Worm (Caenorhabditis elegans) whole organism, dauer: Measurements from ENCODE around the gene F41B4.1.
"Not testable (repeated sequence)": the region's sequence is repeated elsewhere in the genome, so short reads cannot be mapped to it uniquely, and the experiment has no call there.

Experiments used
- unc-62 ChIP-seq: sonication (generic microtip); optimal IDR thresholded peaks from 2 replicates; lab custom pipeline; 2017; ENCODE audit warnings: missing biosample characterization, missing genetic modification reagents, missing genetic modification characterization

Gene F41B4.1

DNA sequence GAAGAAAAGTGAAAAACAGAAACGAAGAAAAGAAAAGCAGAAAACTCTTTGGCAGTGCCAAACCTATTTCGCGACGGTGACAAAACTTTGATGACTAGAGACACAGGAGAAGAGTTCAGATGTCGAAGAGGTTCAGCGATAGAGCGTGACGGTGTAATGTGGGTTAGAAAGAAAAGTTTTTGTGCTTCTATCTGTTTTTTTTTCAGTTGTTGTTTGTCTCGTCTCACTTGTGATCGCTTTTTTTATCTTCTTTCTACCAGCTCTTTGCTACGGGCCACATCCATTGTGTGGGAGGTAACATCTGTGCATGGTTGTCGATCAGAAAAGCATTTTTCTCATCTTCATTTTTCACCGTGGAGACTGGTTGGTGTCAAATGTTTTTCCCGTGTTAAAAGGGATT lies at the start of gene F41B4.1:
TSS of gene F41B4.1 (minus strand) at position 23 of the 400 bp plus-strand sequence.
- no peak for TF ChIP-seq unc-62 (GFP tag; lab: Kevin White, UChicago)

DNA sequence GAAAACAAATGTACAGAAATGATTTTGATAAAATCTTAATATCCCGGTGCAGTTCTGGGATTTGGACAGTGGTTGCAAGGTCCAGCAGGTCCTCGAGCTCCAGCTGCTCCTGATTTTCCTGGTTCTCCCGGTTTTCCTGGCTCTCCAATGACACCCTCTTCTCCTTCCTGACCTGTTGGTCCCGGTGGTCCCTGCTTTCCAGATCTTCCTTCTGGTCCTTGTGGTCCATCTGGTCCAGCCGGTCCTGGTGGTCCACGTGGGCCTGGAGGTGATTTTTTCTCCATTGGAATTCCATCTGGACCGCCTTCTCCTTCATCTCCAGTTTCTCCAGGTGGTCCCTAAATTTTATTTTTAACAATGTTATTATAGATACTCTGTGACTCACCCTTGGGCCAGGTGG lies 49.6 kb upstream of the F41B4.1 start:
- TF ChIP-seq unc-62 (GFP tag; lab: Kevin White, UChicago): no peak

DNA sequence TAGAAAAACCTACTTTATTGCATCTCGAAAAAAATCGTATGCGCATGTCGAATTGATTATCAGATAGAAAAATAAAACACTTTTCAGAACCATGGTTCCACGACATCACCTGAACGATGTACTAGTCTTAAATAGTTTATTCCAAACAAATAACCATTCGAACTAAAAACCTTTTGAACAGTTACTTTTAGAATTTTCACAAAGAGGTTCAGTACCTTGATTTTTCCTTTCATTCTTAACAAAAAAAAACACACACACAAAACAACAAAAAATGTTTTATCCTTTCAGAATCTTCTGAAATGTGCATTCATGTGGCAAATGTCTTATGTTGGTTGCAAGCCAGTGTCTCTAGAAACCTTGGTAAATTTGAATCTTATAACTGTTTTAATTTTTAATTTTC lies 49.1 kb upstream of the F41B4.1 start, which contains the start of gene F41C6.4:
TSS of gene F41C6.4 (minus strand) at position 101 of the 400 bp plus-strand sequence.
- TF ChIP-seq unc-62 (GFP tag; lab: Kevin White, UChicago): no peak

DNA sequence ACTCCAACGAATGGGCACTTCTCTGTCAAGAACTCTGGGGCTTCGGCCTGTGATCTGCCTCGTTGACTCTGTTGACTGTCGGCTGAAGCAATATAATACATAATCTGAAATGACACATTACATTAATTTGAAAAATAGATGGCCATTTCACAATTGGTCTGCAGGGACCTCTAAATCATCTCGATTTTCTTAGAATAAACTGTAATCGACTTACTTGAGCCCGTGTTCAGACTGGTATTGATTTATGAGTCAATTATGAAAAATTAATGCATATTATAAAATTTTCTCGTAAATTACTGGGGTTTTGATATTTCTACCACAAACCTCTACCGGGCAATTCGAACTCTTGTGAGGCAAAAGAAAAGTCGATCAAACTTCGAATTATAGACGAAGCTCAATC lies 43.0 kb upstream of the F41B4.1 start, which contains the start of gene C53B7.6:
TSS of gene C53B7.6 (minus strand) at position 101 of the 400 bp plus-strand sequence.
- not testable (repeated sequence) for TF ChIP-seq unc-62 (GFP tag; lab: Kevin White, UChicago)

DNA sequence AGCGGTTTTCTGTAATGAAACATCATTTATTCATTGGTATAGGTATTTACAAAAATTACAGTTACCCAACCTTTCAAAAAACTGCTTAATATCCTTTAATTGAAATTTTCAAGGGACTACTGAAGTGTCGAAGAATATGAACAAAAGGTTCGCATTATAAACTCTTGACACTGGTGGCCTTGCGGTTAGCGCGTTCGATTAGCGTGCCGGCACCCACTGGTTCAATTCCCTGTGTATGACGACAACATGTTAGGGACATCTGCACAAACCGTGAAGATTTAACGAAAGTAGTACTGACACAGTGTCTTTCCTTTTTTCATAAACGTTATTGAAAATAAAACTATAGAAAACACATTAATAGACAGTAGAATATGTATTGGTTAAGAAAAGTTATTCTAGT lies 42.0 kb upstream of the F41B4.1 start:
- no peak for TF ChIP-seq unc-62 (GFP tag; lab: Kevin White, UChicago)

DNA sequence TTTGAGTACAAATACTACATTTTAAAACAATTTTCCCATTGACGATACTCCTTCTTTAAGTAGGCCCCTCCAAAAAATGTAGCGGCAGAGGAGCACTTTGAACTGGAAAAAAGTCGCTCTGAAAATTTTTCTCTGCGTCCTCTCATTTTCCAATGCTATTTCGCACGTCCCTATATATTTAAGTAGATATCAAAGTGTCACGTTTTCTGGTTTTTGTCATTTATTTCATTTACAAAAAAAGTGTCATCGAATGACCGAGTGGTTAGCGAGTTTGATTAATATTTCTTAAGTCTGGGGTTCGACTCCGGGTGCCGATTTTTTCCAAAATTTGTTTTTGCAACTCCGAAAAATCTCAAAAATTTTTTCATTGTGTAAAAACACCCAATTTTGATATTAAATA lies 41.2 kb upstream of the F41B4.1 start:
- no peak for TF ChIP-seq unc-62 (GFP tag; lab: Kevin White, UChicago)

DNA sequence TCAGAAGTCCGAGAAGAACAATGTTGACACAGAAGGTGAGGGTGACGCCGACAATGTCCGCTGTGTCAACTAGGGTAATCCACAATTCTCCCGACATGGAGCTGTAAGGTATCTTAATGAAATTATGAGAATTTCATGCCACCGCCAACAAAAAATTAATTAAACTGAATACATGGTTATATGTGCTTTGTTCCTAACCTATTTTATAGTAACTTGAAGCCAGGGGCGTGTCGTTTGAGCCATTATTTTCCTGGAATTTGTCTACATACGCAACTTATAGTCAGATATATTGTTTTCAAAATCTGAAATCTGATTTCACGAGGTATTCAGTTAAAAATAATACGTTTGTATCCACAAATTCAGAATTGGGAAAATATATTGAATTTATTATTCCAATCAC lies 40.2 kb upstream of the F41B4.1 start, which contains the start of gene odr-10:
TSS of gene odr-10 (minus strand) at position 101 of the 400 bp plus-strand sequence.
- TF ChIP-seq unc-62 (GFP tag; lab: Kevin White, UChicago): no peak

DNA sequence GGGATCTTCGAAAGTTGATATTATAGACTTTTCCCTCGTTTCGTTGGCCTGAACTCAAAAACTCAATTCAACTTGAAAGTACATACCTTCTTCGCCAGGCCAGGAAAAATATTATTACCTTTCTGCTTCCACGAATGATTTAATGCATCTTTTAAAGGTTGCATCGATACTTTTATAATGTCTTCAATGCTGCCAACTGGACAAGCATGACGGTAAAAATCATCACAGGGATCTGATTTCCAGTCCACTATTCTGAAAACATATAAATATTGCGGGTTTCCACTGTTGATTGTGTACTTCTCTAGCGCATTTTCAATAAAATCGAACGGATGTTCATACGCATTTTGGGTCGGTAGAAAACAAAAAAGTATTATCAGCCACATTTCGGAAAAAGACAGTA lies 37.4 kb upstream of the F41B4.1 start, which contains the start of gene nep-4:
TSS of gene nep-4 (minus strand) at position 393 of the 400 bp plus-strand sequence.
- no peak for TF ChIP-seq unc-62 (GFP tag; lab: Kevin White, UChicago)

DNA sequence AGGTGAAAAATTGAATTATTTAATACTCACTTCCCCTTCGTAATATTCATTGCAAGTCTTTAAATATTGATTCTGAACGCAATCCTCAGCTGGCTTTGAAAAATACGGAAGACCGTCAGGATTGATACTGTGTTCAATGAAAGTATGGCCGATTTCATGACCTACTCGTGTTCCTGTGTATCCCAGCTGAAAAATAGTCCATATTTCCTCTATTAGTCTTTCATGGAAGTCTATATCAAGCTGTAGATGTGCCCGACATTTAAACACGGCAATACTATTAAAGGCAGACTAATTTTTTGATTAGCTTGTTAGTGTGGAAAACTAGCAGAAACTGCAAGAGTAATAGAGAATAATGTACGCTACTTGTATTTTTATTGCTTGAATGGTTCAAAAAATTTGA lies 35.9 kb upstream of the F41B4.1 start:
- TF ChIP-seq unc-62 (GFP tag; lab: Kevin White, UChicago): no peak

DNA sequence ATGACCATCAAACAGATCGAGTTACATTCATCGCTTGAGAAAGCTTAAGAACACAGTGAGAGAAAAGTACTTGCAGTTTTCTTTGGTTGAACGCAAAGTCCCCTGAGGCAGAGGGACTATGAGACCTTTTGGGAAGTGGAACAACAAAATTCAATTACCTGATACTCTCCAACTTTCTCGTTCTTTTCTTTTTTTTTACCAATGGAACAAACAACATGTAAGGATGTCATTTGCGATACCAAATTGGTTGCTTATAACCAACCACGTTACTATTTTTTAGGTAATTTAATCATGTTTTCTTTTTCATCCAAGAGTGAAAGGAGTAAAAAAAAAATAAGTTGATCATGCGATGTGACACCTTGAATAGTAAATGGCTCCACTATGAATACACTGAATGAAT lies 31.1 kb upstream of the F41B4.1 start:
- no peak for TF ChIP-seq unc-62 (GFP tag; lab: Kevin White, UChicago)

DNA sequence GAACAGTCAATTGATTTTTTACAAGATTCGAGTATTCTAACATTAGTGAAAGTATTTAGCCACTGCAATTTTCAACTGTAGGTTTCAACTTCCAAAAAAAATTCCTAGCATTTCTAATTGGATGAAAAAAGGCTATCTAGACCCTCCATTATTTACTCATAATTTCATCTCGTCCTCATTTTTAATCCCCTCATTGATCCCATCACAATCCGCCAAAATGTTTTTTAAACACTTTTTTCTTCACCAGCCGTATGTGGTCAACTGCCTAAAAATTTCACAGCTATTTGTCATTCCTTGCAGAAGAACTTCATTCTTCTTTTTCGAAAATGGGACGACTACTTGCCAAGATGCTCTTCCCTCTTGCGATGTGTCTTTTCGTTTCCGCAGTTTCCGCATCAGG lies 27.7 kb upstream of the F41B4.1 start, which contains the start of gene rig-3:
TSS of gene rig-3 (plus strand) at position 301 of the 400 bp plus-strand sequence.
- TF ChIP-seq unc-62 (GFP tag; lab: Kevin White, UChicago): no peak

DNA sequence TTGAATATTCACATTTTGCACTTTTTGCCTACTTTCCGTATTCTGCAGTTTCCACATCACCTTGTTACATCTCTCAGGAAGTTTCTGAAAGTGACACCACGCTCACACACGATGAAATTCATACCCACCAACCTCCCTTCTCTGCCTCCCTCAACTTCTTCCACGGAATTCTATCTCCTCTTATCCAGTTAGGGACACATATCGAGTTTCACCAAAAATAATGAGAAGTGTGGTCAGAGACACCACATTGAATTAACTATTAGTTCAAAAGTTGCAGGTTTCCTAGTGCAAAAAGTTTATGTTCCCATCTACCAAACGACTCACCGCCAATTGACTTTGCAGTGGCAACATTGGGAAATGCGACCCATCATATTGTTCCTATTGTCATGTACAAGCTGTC lies 24.8 kb upstream of the F41B4.1 start:
- no peak for TF ChIP-seq unc-62 (GFP tag; lab: Kevin White, UChicago)

DNA sequence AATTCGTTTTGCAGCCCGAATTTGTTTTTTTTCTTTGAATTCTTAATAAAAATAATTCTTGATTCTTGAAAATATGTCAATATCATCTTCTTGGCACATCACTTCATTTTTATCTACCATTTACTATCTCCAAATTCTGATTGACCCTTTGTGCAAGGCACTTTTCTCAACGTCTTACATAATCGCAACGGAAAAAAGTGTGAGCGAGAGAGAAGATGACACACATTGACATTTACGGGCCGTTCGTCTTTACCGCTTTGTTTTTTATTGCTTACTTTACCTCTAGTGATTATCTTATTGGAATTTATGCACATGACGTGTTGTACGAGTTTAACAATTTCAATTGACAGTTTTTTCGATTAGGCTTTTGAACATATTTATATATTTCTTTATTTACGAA lies 22.9 kb upstream of the F41B4.1 start:
- TF ChIP-seq unc-62 (GFP tag; lab: Kevin White, UChicago): no peak

DNA sequence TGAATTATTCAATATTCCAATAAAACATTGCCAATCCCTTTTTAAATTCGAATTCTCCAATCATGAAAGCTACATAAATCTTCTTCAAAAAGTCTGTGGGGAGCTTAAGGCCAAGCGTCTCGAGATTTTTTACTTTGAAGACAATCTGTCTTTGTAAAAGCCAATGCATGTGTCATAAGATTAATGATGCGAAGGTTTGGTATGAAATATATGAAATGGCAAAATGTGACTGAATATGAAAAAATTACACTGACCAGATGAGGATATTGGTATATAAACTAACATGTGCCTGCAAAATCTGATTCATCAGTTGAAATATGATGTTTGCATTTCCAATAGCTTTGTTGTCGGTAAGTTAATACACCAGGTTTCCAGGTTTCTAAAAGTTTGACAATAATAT lies 20.3 kb upstream of the F41B4.1 start, which contains the start of gene C53B7.2:
TSS of gene C53B7.2 (plus strand) at position 301 of the 400 bp plus-strand sequence.
- no peak for TF ChIP-seq unc-62 (GFP tag; lab: Kevin White, UChicago)

DNA sequence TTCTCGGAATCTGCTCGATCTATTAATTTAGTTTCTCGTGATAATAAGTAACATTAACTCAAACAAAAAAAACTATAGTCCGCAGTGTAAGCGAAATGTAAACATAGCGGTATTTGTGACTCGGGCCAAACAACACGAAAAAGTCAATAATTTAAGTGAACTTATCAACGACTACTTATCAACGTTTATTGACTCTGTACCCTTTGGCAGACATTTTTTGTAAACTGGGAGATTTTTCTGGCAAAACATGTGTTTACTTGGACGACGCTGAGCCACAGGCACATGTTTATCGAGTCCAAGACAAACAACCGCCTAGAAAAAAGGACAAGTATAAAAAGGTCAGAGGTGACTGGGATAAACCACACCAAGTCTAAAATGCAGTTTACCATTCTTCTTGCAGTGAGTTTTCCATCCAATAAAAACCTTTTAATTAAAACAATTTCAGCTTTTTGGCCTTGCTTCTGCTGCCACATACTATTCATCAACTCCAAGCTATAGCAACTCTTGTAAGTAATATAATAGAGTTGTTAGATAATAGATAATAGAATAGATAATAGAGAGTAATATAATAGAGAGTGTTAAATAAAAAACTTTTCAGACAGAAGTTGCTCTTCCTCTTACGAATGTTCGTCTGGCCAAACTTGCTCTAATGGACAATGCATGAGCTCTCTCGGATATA lies 18.9 kb upstream of the F41B4.1 start, which contains the start of gene C53B7.3:
TSS of gene C53B7.3 (plus strand) at position 362 of the 679 bp plus-strand sequence.
- TF ChIP-seq unc-62 (GFP tag; lab: Kevin White, UChicago): no peak

DNA sequence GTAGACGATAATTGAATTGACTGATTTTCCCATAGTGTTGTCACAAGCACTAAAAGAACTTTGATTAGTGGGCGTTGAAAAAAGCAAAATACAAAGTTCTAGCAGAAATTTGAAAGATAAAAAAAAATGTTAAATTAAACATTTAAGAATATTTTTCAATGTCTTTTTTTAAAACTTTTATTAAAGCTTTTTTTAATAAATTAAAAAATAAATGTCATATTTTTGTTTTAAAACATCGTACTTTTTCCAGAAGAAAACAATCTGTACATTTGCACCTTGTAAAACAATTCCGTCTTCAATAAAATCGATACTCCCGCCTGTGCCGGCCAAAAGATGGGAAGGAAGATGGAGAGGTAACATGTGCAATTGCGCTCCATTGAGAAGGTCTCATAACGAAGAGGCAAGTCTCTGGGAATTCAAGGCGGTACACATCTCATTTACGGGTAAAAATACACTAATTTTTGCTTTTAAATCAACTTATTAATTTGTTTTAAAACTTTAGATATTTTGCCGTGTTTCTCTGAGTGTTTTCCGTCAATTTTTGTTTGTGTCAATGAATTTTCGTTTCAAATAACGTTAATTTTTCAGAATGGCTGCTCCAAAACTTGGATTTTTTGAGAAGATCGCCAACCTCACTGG lies 15.1 kb upstream of the F41B4.1 start, which contains the start of the genes glr-6 and asg-2:
TSS of gene glr-6 (minus strand) at position 51 of the 639 bp plus-strand sequence.
TSS of gene asg-2 (plus strand) at position 589 of the 639 bp plus-strand sequence.
- no peak for TF ChIP-seq unc-62 (GFP tag; lab: Kevin White, UChicago)
